Worm (Caenorhabditis elegans): ENCODE data around the gene zip-8.

The zip-8 gene

ce11 chrIII:6453665-6454064, 25.1 kb upstream of the zip-8 start (continued):
- TF ChIP-seq unc-55 (GFP tag; optimal IDR thresholded peaks at IDR 0.05): no peak
- TF ChIP-seq sox-4 (tag; optimal IDR thresholded peaks at IDR 0.05): peak; percentile 60
- TF ChIP-seq pros-1 (tag; optimal IDR thresholded peaks at IDR 0.05): peak; percentile 14
- peak; percentile 56 for TF ChIP-seq unc-42 (tag; optimal IDR thresholded peaks at IDR 0.05)
- TF ChIP-seq sox-2 (GFP tag; IDR thresholded peaks at IDR 0.05): 0 out of 2 replicates have a peak, but pooled peaks have one; percentile 23
- TF ChIP-seq Y22D7AL.16 (tag; optimal IDR thresholded peaks at IDR 0.05): no peak
- peak; percentile 40 for TF ChIP-seq fax-1 (tag; optimal IDR thresholded peaks at IDR 0.05)
- no peak for TF ChIP-seq eyg-1 (tag; optimal IDR thresholded peaks at IDR 0.05)
- no peak for TF ChIP-seq pha-4 (tag; optimal IDR thresholded peaks at IDR 0.05)
- TF ChIP-seq hlh-30 (tag; optimal IDR thresholded peaks at IDR 0.05; ENCODE audit: insufficient read depth): peak; percentile 41
- peak; percentile 68 for TF ChIP-seq ceh-14 (tag; optimal IDR thresholded peaks at IDR 0.05)
- TF ChIP-seq ceh-2 (tag; optimal IDR thresholded peaks at IDR 0.05): peak; percentile 45
- peak; percentile 79 for TF ChIP-seq dve-1 (tag; optimal IDR thresholded peaks at IDR 0.05)
- peak; percentile 22 for TF ChIP-seq che-1 (tag; optimal IDR thresholded peaks at IDR 0.05)
- no peak for TF ChIP-seq unc-3 (GFP tag; conservative IDR thresholded peaks at IDR 0.05)
- peak; percentile 36 for TF ChIP-seq unc-3 (tag; optimal IDR thresholded peaks at IDR 0.05)
- peak; percentile 5 for TF ChIP-seq hlh-15 (tag; optimal IDR thresholded peaks at IDR 0.05)
- no peak for TF ChIP-seq ceh-22 (tag; optimal IDR thresholded peaks at IDR 0.05)
- TF ChIP-seq pha-2 (tag; optimal IDR thresholded peaks at IDR 0.05): peak; percentile 17
- peak; percentile 78 for TF ChIP-seq tbx-2 (tag; optimal IDR thresholded peaks at IDR 0.05)

- TF ChIP-seq ceh-9 (tag; optimal IDR thresholded peaks at IDR 0.05) (no peak), madf-2 (tag; optimal IDR thresholded peaks at IDR 0.05) (no peak), ceh-2 (tag; optimal IDR thresholded peaks at IDR 0.05) (no peak), ttx-3 (tag; optimal IDR thresholded peaks at IDR 0.05) (no peak), ceh-18 (tag; optimal IDR thresholded peaks at IDR 0.05) (no peak), ceh-30 (tag; optimal IDR thresholded peaks at IDR 0.05) (no peak), ceh-22 (tag; optimal IDR thresholded peaks at IDR 0.05) (no peak), ref-2 (tag; optimal IDR thresholded peaks at IDR 0.05) (no peak), ceh-48 (tag; optimal IDR thresholded peaks at IDR 0.05) (no peak), Y22D7AL.16 (tag; optimal IDR thresholded peaks at IDR 0.05) (no peak), odd-2 (tag; optimal IDR thresholded peaks at IDR 0.05) (no peak), F13H6.1 (tag; optimal IDR thresholded peaks at IDR 0.05) (no peak), pag-3 (tag; optimal IDR thresholded peaks at IDR 0.05; ENCODE audit: borderline replicate concordance) (no peak), gmeb-2 (tag; optimal IDR thresholded peaks at IDR 0.05) (no peak), elt-4 (tag; optimal IDR thresholded peaks at IDR 0.05) (no peak)
Observed at ce11 chrIII:6454183-6454582, 24.6 kb upstream of the zip-8 start, which contains the start of gene jhdm-1. Gene jhdm-1, plus strand, starts transcription at chrIII:6454483.

DNA sequence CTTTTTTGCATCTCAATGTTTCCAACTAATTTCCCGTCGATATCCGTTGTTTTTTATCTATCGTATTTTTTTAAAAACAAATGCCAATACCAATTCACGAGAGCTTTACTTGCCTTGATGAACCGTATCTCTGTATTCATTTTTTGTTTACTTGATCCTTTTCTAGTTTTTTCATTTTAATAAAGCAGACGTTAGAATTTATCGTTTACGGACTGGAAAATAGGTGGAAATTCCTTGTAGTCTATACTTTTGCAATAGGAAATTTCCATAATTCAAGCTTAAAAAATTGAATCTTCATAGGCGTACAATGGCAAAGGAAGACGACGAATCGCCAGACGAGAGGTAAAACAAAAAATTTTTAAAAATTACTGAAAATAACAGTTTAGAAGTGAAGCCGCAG, 18.9 kb upstream of the zip-8 start, which contains the start of gene algn-1:
Gene algn-1, plus strand, starts transcription at position 301 of the 400 bp plus-strand sequence.
- TF ChIP-seq pat-9 (tag; optimal IDR thresholded peaks at IDR 0.05) (no peak), zip-5 (tag; optimal IDR thresholded peaks at IDR 0.05) (no peak), unc-3 (GFP tag; conservative IDR thresholded peaks at IDR 0.05) (no peak), unc-3 (tag; optimal IDR thresholded peaks at IDR 0.05) (no peak)

DNA sequence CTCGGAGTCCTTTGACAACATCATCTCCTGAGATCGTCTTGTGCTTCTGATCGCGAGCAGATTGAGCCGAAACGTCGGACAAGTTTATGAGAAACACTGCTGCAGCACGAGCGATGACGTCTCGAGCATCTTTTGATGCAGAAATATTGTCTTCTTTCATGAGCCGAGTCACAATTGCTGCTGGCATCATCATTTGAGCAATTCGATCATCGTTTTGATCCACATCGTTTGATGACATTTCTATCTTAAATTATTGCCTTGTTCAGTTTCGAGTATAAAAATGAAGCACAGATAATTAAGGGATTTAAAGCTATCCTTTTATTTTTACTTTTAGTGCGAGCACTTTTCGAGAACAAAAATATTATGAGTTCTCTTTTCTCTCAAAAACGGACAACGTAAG, 16.1 kb upstream of the zip-8 start, which contains the start of gene T26A5.8:
Gene T26A5.8, minus strand, starts transcription at position 247 of the 400 bp plus-strand sequence.
- TF ChIP-seq C38D4.7 (GFP tag; optimal IDR thresholded peaks at IDR 0.05) (no peak), sox-2 (GFP tag; IDR thresholded peaks at IDR 0.05) (no peak), ceh-19 (GFP tag; optimal IDR thresholded peaks at IDR 0.05) (no peak), syd-9 (tag; optimal IDR thresholded peaks at IDR 0.05) (no peak), ceh-22 (tag; optimal IDR thresholded peaks at IDR 0.05) (no peak), lim-6 (tag; optimal IDR thresholded peaks at IDR 0.05) (no peak), hlh-15 (tag; optimal IDR thresholded peaks at IDR 0.05) (no peak), pqm-1 (tag; optimal IDR thresholded peaks at IDR 0.05) (no peak), pros-1 (tag; optimal IDR thresholded peaks at IDR 0.05) (no peak), T23F11.4 (GFP tag; optimal IDR thresholded peaks at IDR 0.05) (no peak), ceh-48 (tag; optimal IDR thresholded peaks at IDR 0.05) (no peak), eyg-1 (tag; optimal IDR thresholded peaks at IDR 0.05) (no peak), C08G9.2 (tag; optimal IDR thresholded peaks at IDR 0.05) (no peak), che-1 (tag; optimal IDR thresholded peaks at IDR 0.05) (no peak), nhr-11 (tag; optimal IDR thresholded peaks at IDR 0.05) (no peak), pat-9 (tag; optimal IDR thresholded peaks at IDR 0.05) (no peak), pax-1 (tag; optimal IDR thresholded peaks at IDR 0.05) (no peak), sox-4 (tag; optimal IDR thresholded peaks at IDR 0.05) (no peak), hlh-6 (tag; optimal IDR thresholded peaks at IDR 0.05) (no peak), unc-3 (GFP tag; conservative IDR thresholded peaks at IDR 0.05) (no peak), unc-3 (tag; optimal IDR thresholded peaks at IDR 0.05) (no peak)

Measured in whole organism, late embryonic.